Fruit fly (Drosophila melanogaster) whole organism, pupa: ENCODE data around the gene CG17919.

ENCODE experiments used
- CG10348 ChIP-seq: fragments of 200-800 bp; sonication (Bioruptor generic); IDR thresholded peaks from 2 replicates; pipeline ENCODE4 v1.3.6; 2022; ENCODE audit warnings: missing biosample characterization, missing genetic modification characterization
- CG12605 ChIP-seq: fragments of 200-800 bp; sonication (Bioruptor generic); IDR thresholded peaks from 2 replicates; pipeline ENCODE4 v1.3.6; 2022; ENCODE audit warnings: missing biosample characterization, missing genetic modification characterization
- CG13204 ChIP-seq: fragments of 200-800 bp; sonication (Bioruptor generic); optimal IDR thresholded peaks from 2 replicates; lab custom pipeline; 2018; ENCODE audit warnings: missing biosample characterization, mild to moderate bottlenecking, missing genetic modification characterization, moderate library complexity
- CG14655 ChIP-seq: fragments of 200-800 bp; sonication (Bioruptor generic); optimal IDR thresholded peaks from 3 replicates; lab custom pipeline; 2017; ENCODE audit warnings: mild to moderate bottlenecking, missing biosample characterization, missing genetic modification reagents, missing genetic modification characterization
- CG15710 ChIP-seq: fragments of 200-800 bp; sonication (Bioruptor generic); optimal IDR thresholded peaks from 2 replicates; lab custom pipeline; 2018; ENCODE audit warnings: missing biosample characterization, mild to moderate bottlenecking, missing genetic modification characterization, moderate library complexity
- CG17806 ChIP-seq: fragments of 200-800 bp; sonication (Bioruptor generic); optimal IDR thresholded peaks from 2 replicates; lab custom pipeline; 2018; ENCODE audit warnings: missing biosample characterization, mild to moderate bottlenecking, missing genetic modification characterization, moderate library complexity
- CG32121 ChIP-seq: fragments of 200-800 bp; sonication (Bioruptor generic); IDR thresholded peaks from 2 replicates; pipeline ENCODE4 v1.3.6; 2022; ENCODE audit warnings: missing biosample characterization, missing genetic modification characterization
- CG34367 ChIP-seq: fragments of 200-800 bp; sonication (Bioruptor generic); optimal IDR thresholded peaks from 2 replicates; lab custom pipeline; 2018; ENCODE audit warnings: missing biosample characterization, mild to moderate bottlenecking, missing genetic modification characterization
- CG4496 ChIP-seq: fragments of 200-800 bp; sonication (Bioruptor generic); IDR thresholded peaks from 3 replicates; pipeline ENCODE4 v1.3.6; 2022; ENCODE audit warnings: missing biosample characterization, missing genetic modification characterization
- CG8159 ChIP-seq: fragments of 200-800 bp; sonication (Bioruptor generic); optimal IDR thresholded peaks from 3 replicates; lab custom pipeline; 2018; ENCODE audit warnings: missing biosample characterization, mild to moderate bottlenecking, missing genetic modification characterization, moderate library complexity
- CG8301 ChIP-seq: fragments of 200-800 bp; sonication (Bioruptor generic); optimal IDR thresholded peaks from 2 replicates; lab custom pipeline; 2018; ENCODE audit warnings: missing biosample characterization, mild to moderate bottlenecking, missing genetic modification characterization
- CG9948 ChIP-seq: fragments of 200-800 bp; sonication (Bioruptor generic); optimal IDR thresholded peaks from 2 replicates; lab custom pipeline; 2018; ENCODE audit warnings: missing biosample characterization, mild to moderate bottlenecking, missing genetic modification characterization, moderate library complexity
- D1 ChIP-seq: fragments of 200-800 bp; sonication (Bioruptor generic); optimal IDR thresholded peaks from 2 replicates; lab custom pipeline; 2018; ENCODE audit warnings: missing biosample characterization, mild to moderate bottlenecking, missing genetic modification characterization, moderate library complexity
- EcR ChIP-seq: fragments of 200-800 bp; sonication (Bioruptor generic); optimal IDR thresholded peaks from 3 replicates; lab custom pipeline; 2019; ENCODE audit warnings: missing biosample characterization, missing genetic modification characterization, mild to moderate bottlenecking, moderate library complexity, missing genetic modification reagents
- Ets98B ChIP-seq: fragments of 200-800 bp; sonication (Bioruptor generic); IDR thresholded peaks from 2 replicates; pipeline ENCODE4 v1.3.6; 2022; ENCODE audit warnings: missing biosample characterization, missing genetic modification characterization
- Pif1A ChIP-seq: fragments of 200-800 bp; sonication (Bioruptor generic); optimal IDR thresholded peaks from 3 replicates; lab custom pipeline; 2016; ENCODE audit warnings: missing biosample characterization, missing genetic modification characterization
- Pif1B ChIP-seq: fragments of 200-800 bp; sonication (Bioruptor generic); optimal IDR thresholded peaks from 3 replicates; lab custom pipeline; 2016; ENCODE audit warnings: missing biosample characterization, missing genetic modification characterization
- Snoo ChIP-seq: fragments of 200-800 bp; sonication (Bioruptor generic); optimal IDR thresholded peaks from 3 replicates; lab custom pipeline; 2017; ENCODE audit warnings: missing biosample characterization, mild to moderate bottlenecking, missing genetic modification characterization, inconsistent platforms
- fd96Ca ChIP-seq: fragments of 200-800 bp; sonication (Bioruptor generic); IDR thresholded peaks from 3 replicates; pipeline ENCODE4 v1.3.6; 2022; ENCODE audit warnings: missing biosample characterization, missing genetic modification characterization
- gl ChIP-seq: fragments of 200-800 bp; sonication (Bioruptor generic); optimal IDR thresholded peaks from 2 replicates; lab custom pipeline; 2018; ENCODE audit warnings: missing biosample characterization, mild to moderate bottlenecking, missing genetic modification characterization
- rn ChIP-seq: fragments of 200-800 bp; sonication (Bioruptor generic); IDR thresholded peaks from 2 replicates; pipeline ENCODE4 v1.3.6; 2022; ENCODE audit warnings: missing biosample characterization, missing genetic modification characterization

Gene CG17919

dm6 chr3R:6374307-6374574 is 30.4 kb downstream of the CG17919 start, which contains the start of gene CG42564:
Gene CG42564, plus strand, starts transcription at chr3R:6374475.
- no peak for TF ChIP-seq Pif1B (GFP tag; lab: Kevin White, UChicago)
- no peak for TF ChIP-seq CG8301 (tag; lab: Kevin White, UChicago)
- TF ChIP-seq CG9948 (tag; lab: Kevin White, UChicago): no peak
- TF ChIP-seq EcR: no peak
- no peak for TF ChIP-seq CG14655 (GFP tag; lab: Kevin White, UChicago)
- TF ChIP-seq rn (GFP tag; lab: Robert Waterston, UW): no peak
- TF ChIP-seq Snoo (tag; lab: Kevin White, UChicago): no peak
- no peak for TF ChIP-seq CG4496 (GFP tag; lab: Robert Waterston, UW)
- no peak for TF ChIP-seq Pif1A (GFP tag; lab: Kevin White, UChicago)
- TF ChIP-seq CG13204 (GFP tag; lab: Kevin White, UChicago): no peak
- TF ChIP-seq CG32121 (GFP tag; lab: Robert Waterston, UW): no peak
- TF ChIP-seq CG17806: no peak
- no peak for TF ChIP-seq CG10348 (GFP tag; lab: Robert Waterston, UW)
- no peak for TF ChIP-seq CG34367 (tag; lab: Kevin White, UChicago)
- no peak for TF ChIP-seq gl
- TF ChIP-seq CG15710 (tag; lab: Kevin White, UChicago): no peak
- no peak for TF ChIP-seq Ets98B
- TF ChIP-seq D1 (tag; lab: Kevin White, UChicago): no peak
- TF ChIP-seq, all 21 proteins: peak for 0

DNA sequence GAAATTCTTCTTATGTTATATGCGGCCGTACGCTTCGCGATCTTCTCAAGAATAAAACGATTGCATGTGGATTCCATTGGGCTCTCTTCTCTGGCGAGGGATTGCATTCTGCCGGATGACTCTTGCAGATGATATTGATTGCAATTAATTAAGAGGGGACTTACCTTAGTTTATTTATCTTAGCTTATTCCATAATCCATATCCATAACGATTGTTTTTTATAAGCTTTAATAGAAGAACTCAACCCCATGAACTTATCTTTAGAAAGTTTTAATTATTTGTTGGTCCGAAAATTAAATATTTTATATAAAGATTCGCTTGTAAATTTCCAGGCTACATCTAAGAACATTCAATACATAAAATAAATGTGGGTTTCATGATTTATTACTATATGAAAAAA is 32.1 kb downstream of the CG17919 start, which contains the start of gene CRAT:
Gene CRAT, minus strand, starts transcription at position 101 of the 400 bp plus-strand sequence.
- no peak for TF ChIP-seq CG9948 (tag; lab: Kevin White, UChicago)
- no peak for TF ChIP-seq CG8301 (tag; lab: Kevin White, UChicago)
- TF ChIP-seq CG10348 (GFP tag; lab: Robert Waterston, UW): no peak
- no peak for TF ChIP-seq fd96Ca (GFP tag; lab: Robert Waterston, UW)
- TF ChIP-seq Pif1B (GFP tag; lab: Kevin White, UChicago): no peak

DNA sequence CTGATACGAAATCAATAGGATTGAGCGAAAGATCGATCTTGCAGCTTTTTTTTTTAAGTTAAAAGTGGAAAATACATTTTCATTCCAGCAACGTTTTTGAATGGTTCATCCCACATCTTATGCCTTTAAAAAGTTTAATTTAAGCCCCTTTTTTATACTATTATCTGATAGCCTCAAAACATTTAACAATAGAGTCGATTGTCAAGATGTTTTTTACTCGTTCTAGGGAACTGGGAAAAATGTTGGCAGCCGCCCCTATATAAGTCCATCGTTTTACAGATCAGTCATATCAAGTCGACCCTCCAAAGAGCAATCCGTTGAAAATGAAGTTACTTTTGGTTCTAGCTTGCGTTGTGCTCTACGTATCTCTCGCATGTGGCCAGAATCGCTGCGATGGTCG is 33.7 kb downstream of the CG17919 start, which contains the start of gene CG42537:
Gene CG42537, plus strand, starts transcription at position 301 of the 400 bp plus-strand sequence.
- no peak for TF ChIP-seq gl
- no peak for TF ChIP-seq CG34367 (tag; lab: Kevin White, UChicago)
- no peak for TF ChIP-seq CG12605
- no peak for TF ChIP-seq D1 (tag; lab: Kevin White, UChicago)
- no peak for TF ChIP-seq CG13204 (GFP tag; lab: Kevin White, UChicago)
- no peak for TF ChIP-seq CG15710 (tag; lab: Kevin White, UChicago)
- TF ChIP-seq CG9948 (tag; lab: Kevin White, UChicago): no peak
- TF ChIP-seq Ets98B: no peak
- no peak for TF ChIP-seq CG14655 (GFP tag; lab: Kevin White, UChicago)
- TF ChIP-seq CG32121 (GFP tag; lab: Robert Waterston, UW): no peak
- no peak for TF ChIP-seq CG8301 (tag; lab: Kevin White, UChicago)
- TF ChIP-seq Snoo (tag; lab: Kevin White, UChicago): no peak
- TF ChIP-seq EcR: no peak
- TF ChIP-seq fd96Ca (GFP tag; lab: Robert Waterston, UW): no peak
- no peak for TF ChIP-seq Pif1B (GFP tag; lab: Kevin White, UChicago)
- TF ChIP-seq CG8159 (tag; lab: Kevin White, UChicago): no peak
- TF ChIP-seq CG10348 (GFP tag; lab: Robert Waterston, UW): no peak
- TF ChIP-seq Pif1A (GFP tag; lab: Kevin White, UChicago): no peak
- TF ChIP-seq, all 21 proteins: peak for 0

- TF ChIP-seq CG4496 (GFP tag; lab: Robert Waterston, UW) (no peak), CG14655 (GFP tag; lab: Kevin White, UChicago) (no peak), CG17806 (no peak), Pif1B (GFP tag; lab: Kevin White, UChicago) (no peak), CG12605 (no peak), CG8301 (tag; lab: Kevin White, UChicago) (no peak), CG8159 (tag; lab: Kevin White, UChicago) (no peak), CG15710 (tag; lab: Kevin White, UChicago) (no peak), CG34367 (tag; lab: Kevin White, UChicago) (no peak), gl (no peak), CG10348 (GFP tag; lab: Robert Waterston, UW) (no peak), Pif1A (GFP tag; lab: Kevin White, UChicago) (no peak), D1 (tag; lab: Kevin White, UChicago) (no peak), Snoo (tag; lab: Kevin White, UChicago) (no peak), CG13204 (GFP tag; lab: Kevin White, UChicago) (no peak), Ets98B (no peak), EcR (no peak), fd96Ca (GFP tag; lab: Robert Waterston, UW) (no peak), rn (GFP tag; lab: Robert Waterston, UW) (no peak), CG32121 (GFP tag; lab: Robert Waterston, UW) (no peak)
Observed at dm6 chr3R:6380129-6380528, 36.3 kb downstream of the CG17919 start, which contains the start of the genes CG1024 and TfIIFalpha. Gene CG1024, minus strand, starts transcription at chr3R:6380328. Gene TfIIFalpha, plus strand, starts transcription at chr3R:6380467.

dm6 chr3R:6381784-6382183 is 38.0 kb downstream of the CG17919 start:
- TF ChIP-seq gl (no peak), Snoo (tag; lab: Kevin White, UChicago) (no peak)

- TF ChIP-seq Ets98B (no peak), CG8159 (tag; lab: Kevin White, UChicago) (no peak)
Observed at dm6 chr3R:6382733-6383465, 39.1 kb downstream of the CG17919 start, which contains the start of gene gzl. Gene gzl, plus strand, starts transcription at chr3R:6382914.
